Fruit fly (Drosophila melanogaster) whole organism, wandering third instar larva: ENCODE measurements around the gene CG12766.

Source experiments
- brk ChIP-seq: fragments of 200-800 bp; sonication (Bioruptor generic); optimal IDR thresholded peaks from 2 replicates; lab custom pipeline; 2016; ENCODE audit warnings: missing biosample characterization, mild to moderate bottlenecking, missing genetic modification characterization
- sage ChIP-seq: fragments of 200-800 bp; sonication (Bioruptor generic); optimal IDR thresholded peaks from 2 replicates; lab custom pipeline; 2016; ENCODE audit warnings: missing biosample characterization, mild to moderate bottlenecking, missing genetic modification characterization
- sv ChIP-seq: fragments of 200-800 bp; sonication (Bioruptor generic); optimal IDR thresholded peaks from 3 replicates; lab custom pipeline; 2016; ENCODE audit warnings: missing biosample characterization, missing genetic modification characterization

- TF ChIP-seq brk (GFP tag; lab: Kevin White, UChicago) = no peak
- no peak for TF ChIP-seq sage (GFP tag; lab: Kevin White, UChicago)
- no peak for TF ChIP-seq sv (GFP tag; lab: Kevin White, UChicago)
Measured at dm6 chr3L:3931778-3932177, 8.1 kb downstream of the CG12766 start.
